Worm (Caenorhabditis elegans) whole organism, early embryonic: Measurements from ENCODE around the gene R02D5.3.

ENCODE experiments used
- B0310.2 ChIP-seq: sonication (generic microtip); optimal IDR thresholded peaks from 2 replicates; lab custom pipeline; 2016; ENCODE audit warnings: mild to moderate bottlenecking, missing genetic modification characterization, missing compliant biosample characterization
- F13C5.2 ChIP-seq: sonication (generic microtip); optimal IDR thresholded peaks from 2 replicates; lab custom pipeline; 2017; ENCODE audit warnings: mild to moderate bottlenecking, missing genetic modification characterization, inconsistent platforms, missing compliant biosample characterization
- aly-1 ChIP-seq: sonication (generic microtip); optimal IDR thresholded peaks from 2 replicates; lab custom pipeline; 2016; ENCODE audit warnings: missing genetic modification characterization, missing compliant biosample characterization
- ama-1 ChIP-seq: fragments of 150-350 bp; optimal IDR thresholded peaks from 2 replicates; lab custom pipeline; 2014
- ceh-13 ChIP-seq: fragments of 200-800 bp; sonication (Bioruptor generic); optimal IDR thresholded peaks from 2 replicates; lab custom pipeline; 2018; ENCODE audit warnings: mild to moderate bottlenecking, missing genetic modification characterization, missing compliant biosample characterization
- ceh-36 ChIP-seq: sonication (generic microtip); optimal IDR thresholded peaks from 2 replicates; lab custom pipeline; 2016; ENCODE audit warnings: missing genetic modification characterization, inconsistent platforms, missing compliant biosample characterization
- ets-7 ChIP-seq: sonication (generic microtip); optimal IDR thresholded peaks from 2 replicates; lab custom pipeline; 2016; ENCODE audit warnings: missing genotype, missing genetic modification characterization, missing compliant biosample characterization
- flt-1 ChIP-seq: fragments of 200-800 bp; sonication (Bioruptor generic); IDR thresholded peaks from 2 replicates; pipeline ENCODE4 v1.3.6; 2022; ENCODE audit warnings: missing genetic modification characterization, missing compliant biosample characterization
- hmbx-1 ChIP-seq: sonication (generic microtip); optimal IDR thresholded peaks from 2 replicates; lab custom pipeline; 2016; ENCODE audit warnings: mild to moderate bottlenecking, missing genetic modification characterization, missing compliant biosample characterization
- hmg-4 ChIP-seq: fragments of 200-800 bp; sonication (Bioruptor generic); optimal IDR thresholded peaks from 2 replicates; lab custom pipeline; 2018; ENCODE audit warnings: mild to moderate bottlenecking, missing genetic modification characterization, missing compliant biosample characterization
- hnd-1 ChIP-seq: sonication (generic microtip); optimal IDR thresholded peaks from 2 replicates; lab custom pipeline; 2016; ENCODE audit warnings: missing genetic modification characterization, missing compliant biosample characterization
- pes-1 ChIP-seq: fragments of 200-800 bp; sonication (Bioruptor generic); IDR thresholded peaks from 2 replicates; pipeline ENCODE4 v1.3.6; 2022; ENCODE audit warnings: missing genetic modification reagents, missing genetic modification characterization, missing compliant biosample characterization
- scrt-1 ChIP-seq: fragments of 200-800 bp; sonication (Bioruptor generic); IDR thresholded peaks from 2 replicates; pipeline ENCODE4 v1.3.6; 2022; ENCODE audit warnings: missing genetic modification characterization, missing compliant biosample characterization
- sea-1 ChIP-seq: fragments of 200-800 bp; sonication (Bioruptor generic); conservative IDR thresholded peaks from 2 replicates; pipeline ENCODE4 v1.3.6; 2022; ENCODE audit warnings: missing genetic modification characterization, missing compliant biosample characterization
- tbx-11 ChIP-seq: fragments of 200-800 bp; sonication (Bioruptor generic); IDR thresholded peaks from 2 replicates; pipeline ENCODE4 v1.3.6; 2022; ENCODE audit warnings: missing genetic modification characterization, missing compliant biosample characterization
- tbx-37 ChIP-seq: fragments of 200-800 bp; sonication (Bioruptor generic); conservative IDR thresholded peaks from 2 replicates; pipeline ENCODE4 v1.3.6; 2022; ENCODE audit warnings: missing genetic modification reagents, missing genetic modification characterization, missing compliant biosample characterization
- tra-4 ChIP-seq: sonication (generic microtip); optimal IDR thresholded peaks from 2 replicates; lab custom pipeline; 2017; ENCODE audit warnings: missing genetic modification characterization, missing compliant biosample characterization

Gene R02D5.3

DNA sequence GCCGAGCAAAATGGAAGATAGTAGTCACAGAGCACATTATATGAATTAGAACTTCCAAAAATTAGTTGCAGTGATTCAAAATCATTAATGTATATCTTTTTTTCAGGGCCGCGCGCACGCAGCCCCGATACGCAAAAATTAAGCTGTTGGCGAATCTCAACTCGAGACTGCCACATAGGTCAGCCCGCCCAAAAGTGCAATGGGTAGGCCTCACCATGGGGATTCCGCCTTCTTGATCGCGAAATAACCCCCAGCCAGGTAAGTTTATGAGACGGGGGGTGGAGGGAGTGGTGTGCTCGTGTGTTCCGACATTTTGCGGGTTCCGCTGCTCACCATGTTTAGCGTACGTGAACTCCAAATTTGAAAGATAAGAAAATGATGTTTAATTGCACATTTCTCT is 19.9 kb upstream of the R02D5.3 start, which contains the start of gene F08H9.3:
Gene F08H9.3 (minus strand): TSS at position 252 of the 400 bp plus-strand sequence.
- TF ChIP-seq hmg-4 (GFP tag; lab: Kevin White, UChicago): peak; percentile 5

DNA sequence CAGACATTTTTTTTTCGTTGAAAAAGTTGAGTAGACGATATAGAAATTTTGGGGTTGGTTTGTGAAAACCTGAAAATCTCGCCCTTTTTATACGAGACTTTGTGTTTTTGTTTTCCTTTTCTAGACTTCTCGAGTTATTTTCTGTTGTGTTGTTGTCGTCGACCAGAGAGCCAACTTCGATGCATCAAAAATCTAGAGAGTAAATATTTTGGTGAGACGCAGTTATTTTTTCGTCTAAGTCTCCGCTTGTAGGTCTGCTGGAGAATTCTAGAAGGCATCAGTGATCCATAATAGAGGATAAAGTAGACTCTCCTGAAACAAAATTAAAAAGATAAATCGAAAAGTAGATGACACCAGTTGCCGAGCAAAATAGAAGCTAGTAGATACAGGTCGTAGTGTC is 18.6 kb upstream of the R02D5.3 start, which contains the start of gene F08H9.4:
Gene F08H9.4 (minus strand): TSS at position 61 of the 400 bp plus-strand sequence.
- TF ChIP-seq hnd-1: no peak
- no peak for TF ChIP-seq ets-7 (tag; lab: Kevin White, UChicago)
- no peak for TF ChIP-seq tra-4 (tag; lab: Kevin White, UChicago)
- no peak for TF ChIP-seq flt-1 (GFP tag; lab: Robert Waterston, UW)
- TF ChIP-seq sea-1 (GFP tag; lab: Robert Waterston, UW): no peak
- TF ChIP-seq ama-1 (lab: Kevin White, UChicago): no peak
- no peak for TF ChIP-seq ceh-13
- no peak for TF ChIP-seq scrt-1 (GFP tag; lab: Robert Waterston, UW)
- no peak for TF ChIP-seq aly-1 (tag; lab: Kevin White, UChicago)

DNA sequence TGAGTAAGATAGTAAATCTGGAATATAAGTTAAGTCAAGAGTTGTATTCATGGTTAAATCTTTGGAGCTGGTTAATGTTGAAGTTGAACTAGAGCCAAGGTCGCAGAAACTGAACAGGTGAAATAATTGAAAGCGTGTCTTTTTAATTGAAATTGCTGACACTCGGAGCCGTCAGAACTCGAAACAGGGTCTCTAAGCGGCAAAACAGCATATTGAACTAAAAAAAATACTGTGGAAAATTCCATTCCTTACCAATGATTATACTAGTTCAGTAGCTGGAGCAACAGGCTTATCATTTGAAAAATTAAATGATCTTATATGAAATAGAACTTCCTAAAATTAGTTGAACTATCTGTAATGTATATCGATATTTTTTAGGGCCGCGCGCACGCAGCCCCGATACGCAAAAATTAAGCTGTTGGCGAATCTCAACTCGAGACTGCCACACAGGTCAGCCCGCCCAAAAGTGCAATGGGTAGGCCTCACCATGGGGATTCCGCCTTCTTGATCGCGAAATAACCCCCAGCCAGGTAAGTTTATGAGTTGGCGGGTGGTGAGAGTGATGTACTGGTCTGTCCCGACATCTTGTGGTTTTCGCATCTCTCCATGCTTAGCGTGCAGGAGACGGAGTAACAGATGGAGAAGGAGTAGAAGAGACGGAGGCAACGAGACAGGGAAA is 14.6 kb upstream of the R02D5.3 start, which contains the start of gene srz-97:
Gene srz-97 (minus strand): TSS at position 51 of the 679 bp plus-strand sequence.
- TF ChIP-seq B0310.2 (tag; lab: Kevin White, UChicago): no peak
- TF ChIP-seq tbx-37 (GFP tag; lab: Robert Waterston, UW): no peak
- TF ChIP-seq ets-7 (tag; lab: Kevin White, UChicago): no peak

DNA sequence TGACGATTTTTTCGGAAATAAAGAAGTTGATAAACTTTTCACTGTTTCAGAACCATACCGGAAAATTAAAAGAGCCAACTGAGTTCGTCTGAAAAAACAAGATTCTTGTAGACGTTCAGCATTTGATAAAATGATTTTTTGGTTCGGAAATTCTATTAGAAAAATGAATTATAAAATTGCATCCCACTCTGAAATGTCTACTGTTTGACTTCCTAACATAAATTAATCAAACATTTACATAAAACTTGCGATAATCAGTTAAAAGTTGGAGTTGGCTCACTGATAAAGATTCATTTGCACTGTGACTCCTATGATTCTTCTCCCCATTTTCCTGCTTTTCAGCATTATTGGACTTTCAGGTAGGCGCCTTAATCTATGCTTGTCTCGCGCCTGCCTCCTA is 14.0 kb upstream of the R02D5.3 start, which contains the start of gene clec-57:
Gene clec-57 (plus strand): TSS at position 301 of the 400 bp plus-strand sequence.
- TF ChIP-seq B0310.2 (tag; lab: Kevin White, UChicago): no peak
- TF ChIP-seq flt-1 (GFP tag; lab: Robert Waterston, UW): no peak
- no peak for TF ChIP-seq hmg-4 (GFP tag; lab: Kevin White, UChicago)
- TF ChIP-seq tbx-37 (GFP tag; lab: Robert Waterston, UW): no peak
- TF ChIP-seq pes-1 (GFP tag; lab: Robert Waterston, UW): no peak
- TF ChIP-seq F13C5.2 (tag; lab: Kevin White, UChicago): no peak
- TF ChIP-seq aly-1 (tag; lab: Kevin White, UChicago): no peak
- TF ChIP-seq tbx-11 (GFP tag; lab: Robert Waterston, UW): no peak
- TF ChIP-seq hmbx-1: no peak
- no peak for TF ChIP-seq hnd-1
- TF ChIP-seq scrt-1 (GFP tag; lab: Robert Waterston, UW): no peak
- TF ChIP-seq ama-1 (lab: Kevin White, UChicago): no peak
- no peak for TF ChIP-seq tra-4 (tag; lab: Kevin White, UChicago)
- TF ChIP-seq ceh-13: no peak
- no peak for TF ChIP-seq ceh-36 (tag; lab: Kevin White, UChicago)

DNA sequence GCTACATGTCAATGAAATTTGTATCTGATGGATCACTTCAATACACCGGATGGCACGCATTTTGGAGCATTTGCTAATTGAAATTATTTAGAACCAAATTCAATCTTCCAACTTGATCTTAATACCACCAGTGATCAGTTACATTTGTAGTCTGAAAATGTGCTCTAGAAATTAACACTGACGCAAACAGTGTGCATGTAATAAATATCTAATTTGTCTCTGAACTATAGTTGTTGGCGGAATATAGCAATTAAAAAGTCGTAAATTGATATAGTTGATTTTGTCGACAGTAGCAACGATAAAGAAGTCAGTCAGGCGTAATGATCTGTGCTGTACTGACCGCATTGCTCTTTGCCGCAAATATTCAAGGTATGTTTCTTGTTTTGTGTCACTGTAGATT is 10.7 kb upstream of the R02D5.3 start, which contains the start of gene clec-227:
Gene clec-227 (plus strand): TSS at position 301 of the 400 bp plus-strand sequence.
- TF ChIP-seq ets-7 (tag; lab: Kevin White, UChicago) (no peak), sea-1 (GFP tag; lab: Robert Waterston, UW) (no peak), pes-1 (GFP tag; lab: Robert Waterston, UW) (no peak), hmg-4 (GFP tag; lab: Kevin White, UChicago) (no peak), scrt-1 (GFP tag; lab: Robert Waterston, UW) (no peak), aly-1 (tag; lab: Kevin White, UChicago) (no peak), tbx-11 (GFP tag; lab: Robert Waterston, UW) (no peak), tra-4 (tag; lab: Kevin White, UChicago) (no peak), ceh-36 (tag; lab: Kevin White, UChicago) (no peak), ama-1 (lab: Kevin White, UChicago) (no peak), F13C5.2 (tag; lab: Kevin White, UChicago) (no peak), tbx-37 (GFP tag; lab: Robert Waterston, UW) (no peak), hmbx-1 (no peak), flt-1 (GFP tag; lab: Robert Waterston, UW) (no peak), hnd-1 (no peak), ceh-13 (no peak), B0310.2 (tag; lab: Kevin White, UChicago) (no peak)

DNA sequence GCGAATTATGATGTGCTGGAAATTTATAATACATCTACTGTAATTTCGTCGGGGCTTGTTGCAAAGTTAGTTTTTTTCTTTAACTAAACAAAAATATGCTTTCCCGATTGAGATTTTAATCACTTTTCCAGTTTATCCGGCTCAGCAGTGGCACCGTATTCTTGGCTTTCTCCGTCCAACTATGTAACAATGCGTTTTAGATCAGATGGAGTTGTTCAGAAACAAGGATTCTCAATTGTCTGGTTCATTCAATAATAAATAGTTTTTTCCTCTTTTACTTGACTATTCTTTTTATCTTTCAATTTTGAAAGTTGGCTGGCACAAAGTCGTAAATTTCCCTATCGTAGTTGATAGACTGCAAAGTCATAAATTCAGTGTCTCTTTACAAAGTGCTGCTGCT is 8.9 kb upstream of the R02D5.3 start, which contains the start of gene clec-56:
Gene clec-56 (plus strand): TSS at position 301 of the 400 bp plus-strand sequence.
- no peak for TF ChIP-seq aly-1 (tag; lab: Kevin White, UChicago)
- TF ChIP-seq hnd-1: no peak
- TF ChIP-seq pes-1 (GFP tag; lab: Robert Waterston, UW): no peak
- no peak for TF ChIP-seq F13C5.2 (tag; lab: Kevin White, UChicago)
- no peak for TF ChIP-seq hmg-4 (GFP tag; lab: Kevin White, UChicago)

DNA sequence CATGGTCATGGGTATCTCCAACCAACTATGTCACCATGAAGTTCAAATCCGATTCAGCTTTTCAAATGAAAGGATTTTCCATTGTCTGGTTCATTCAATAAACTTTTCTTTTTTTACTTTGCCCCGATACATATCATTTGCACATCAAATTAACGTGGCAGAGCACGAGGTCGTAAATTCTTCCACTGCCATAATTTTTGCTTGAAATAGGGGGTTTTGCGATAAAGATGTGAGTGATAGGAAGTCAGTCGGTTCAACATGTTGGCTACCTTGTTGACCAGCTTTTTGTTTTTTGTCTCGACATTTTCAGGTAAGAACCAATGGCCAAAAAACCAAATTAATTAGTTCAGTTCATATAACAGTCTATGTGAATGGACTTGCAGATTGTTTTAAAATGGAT is 6.3 kb upstream of the R02D5.3 start, which contains the start of gene clec-54:
Gene clec-54 (plus strand): TSS at position 224 of the 400 bp plus-strand sequence.
- no peak for TF ChIP-seq tra-4 (tag; lab: Kevin White, UChicago)
- TF ChIP-seq ceh-36 (tag; lab: Kevin White, UChicago): no peak
- TF ChIP-seq ama-1 (lab: Kevin White, UChicago): no peak
- no peak for TF ChIP-seq aly-1 (tag; lab: Kevin White, UChicago)
- TF ChIP-seq sea-1 (GFP tag; lab: Robert Waterston, UW): no peak
- TF ChIP-seq hnd-1: no peak
- no peak for TF ChIP-seq ets-7 (tag; lab: Kevin White, UChicago)
- TF ChIP-seq hmg-4 (GFP tag; lab: Kevin White, UChicago): no peak
- TF ChIP-seq tbx-11 (GFP tag; lab: Robert Waterston, UW): no peak
- TF ChIP-seq flt-1 (GFP tag; lab: Robert Waterston, UW): no peak
- TF ChIP-seq scrt-1 (GFP tag; lab: Robert Waterston, UW): no peak
- TF ChIP-seq F13C5.2 (tag; lab: Kevin White, UChicago): no peak
- TF ChIP-seq B0310.2 (tag; lab: Kevin White, UChicago): no peak
- no peak for TF ChIP-seq pes-1 (GFP tag; lab: Robert Waterston, UW)
- TF ChIP-seq hmbx-1: no peak
